Fruit fly (Drosophila melanogaster) whole organism, prepupa: Measurements from ENCODE around the gene Mhc.

Experiments
- CG11294 ChIP-seq: fragments of 200-800 bp; sonication (Bioruptor generic); IDR thresholded peaks from 2 replicates; pipeline ENCODE4 v1.3.6; 2022; ENCODE audit warnings: missing biosample characterization, missing genetic modification characterization
- CG15336 ChIP-seq: fragments of 200-800 bp; sonication (Bioruptor generic); IDR thresholded peaks from 2 replicates; pipeline ENCODE4 v1.3.6; 2022; ENCODE audit warnings: missing biosample characterization, missing genetic modification characterization
- CG16779 ChIP-seq: fragments of 200-800 bp; sonication (Bioruptor generic); optimal IDR thresholded peaks from 3 replicates; lab custom pipeline; 2017; ENCODE audit warnings: missing biosample characterization, mild to moderate bottlenecking, missing genetic modification characterization
- CG3919 ChIP-seq: fragments of 200-800 bp; sonication (Bioruptor generic); optimal IDR thresholded peaks from 3 replicates; lab custom pipeline; 2016; ENCODE audit warnings: missing biosample characterization, missing genetic modification characterization
- CG4318 ChIP-seq: fragments of 200-800 bp; sonication (Bioruptor generic); optimal IDR thresholded peaks from 3 replicates; lab custom pipeline; 2017; ENCODE audit warnings: missing biosample characterization, mild to moderate bottlenecking, missing genetic modification characterization
- CG6163 ChIP-seq: fragments of 200-800 bp; sonication (Bioruptor generic); IDR thresholded peaks from 3 replicates; pipeline ENCODE4 v1.3.6; 2022; ENCODE audit warnings: missing biosample characterization, missing genetic modification characterization
- CG6276 ChIP-seq: fragments of 200-800 bp; sonication (Bioruptor generic); optimal IDR thresholded peaks from 2 replicates; lab custom pipeline; 2017; ENCODE audit warnings: missing biosample characterization, mild to moderate bottlenecking, missing genetic modification characterization
- CG6808 ChIP-seq: fragments of 200-800 bp; sonication (Bioruptor generic); optimal IDR thresholded peaks from 3 replicates; lab custom pipeline; 2017; ENCODE audit warnings: missing biosample characterization, missing genetic modification characterization, mild to moderate bottlenecking, moderate library complexity, missing genetic modification reagents
- CG6854 ChIP-seq: fragments of 200-800 bp; sonication (Bioruptor generic); optimal IDR thresholded peaks from 2 replicates; lab custom pipeline; 2017; ENCODE audit warnings: missing biosample characterization, mild to moderate bottlenecking, missing genetic modification characterization
- CG7368 ChIP-seq: fragments of 200-800 bp; sonication (Bioruptor generic); optimal IDR thresholded peaks from 3 replicates; lab custom pipeline; 2016; ENCODE audit warnings: missing biosample characterization, missing genetic modification characterization
- CG8119 ChIP-seq: fragments of 200-800 bp; sonication (Bioruptor generic); IDR thresholded peaks from 3 replicates; pipeline ENCODE4 v1.3.6; 2022; ENCODE audit warnings: missing biosample characterization, missing genetic modification characterization
- CG8632 ChIP-seq: fragments of 200-800 bp; sonication (Bioruptor generic); optimal IDR thresholded peaks from 3 replicates; lab custom pipeline; 2016; ENCODE audit warnings: missing biosample characterization, missing genetic modification characterization
- CG9139 ChIP-seq: fragments of 200-800 bp; sonication (Bioruptor generic); optimal IDR thresholded peaks from 3 replicates; lab custom pipeline; 2017; ENCODE audit warnings: missing biosample characterization, mild to moderate bottlenecking, missing genetic modification characterization
- Eip75B ChIP-seq: fragments of 200-800 bp; sonication (Bioruptor generic); optimal IDR thresholded peaks from 3 replicates; lab custom pipeline; 2016; ENCODE audit warnings: missing biosample characterization, missing genetic modification characterization
- Eip93F ChIP-seq: fragments of 200-800 bp; sonication (Bioruptor generic); optimal IDR thresholded peaks from 2 replicates; lab custom pipeline; 2016; ENCODE audit warnings: missing biosample characterization, mild to moderate bottlenecking, missing genetic modification characterization
- Ets21C ChIP-seq: fragments of 200-800 bp; sonication (Bioruptor generic); optimal IDR thresholded peaks from 3 replicates; lab custom pipeline; 2016; ENCODE audit warnings: missing biosample characterization, missing genetic modification characterization
- Ets96B ChIP-seq: fragments of 200-800 bp; optimal IDR thresholded peaks from 2 replicates; lab custom pipeline; 2019; ENCODE audit warnings: missing biosample characterization, mild to moderate bottlenecking, missing genetic modification characterization, moderate library complexity
- Gug ChIP-seq: fragments of 200-800 bp; sonication (Bioruptor generic); IDR thresholded peaks from 2 replicates; pipeline ENCODE4 v1.3.6; 2022; ENCODE audit warnings: missing biosample characterization, missing genetic modification characterization
- Lpt ChIP-seq: fragments of 200-800 bp; sonication (Bioruptor generic); optimal IDR thresholded peaks from 3 replicates; lab custom pipeline; 2016; ENCODE audit warnings: missing biosample characterization, missing genetic modification characterization
- Met ChIP-seq: fragments of 200-800 bp; sonication (Bioruptor generic); optimal IDR thresholded peaks from 3 replicates; lab custom pipeline; 2016; ENCODE audit warnings: missing biosample characterization, missing genetic modification characterization
- Sox15 ChIP-seq: fragments of 200-800 bp; sonication (Bioruptor generic); optimal IDR thresholded peaks from 3 replicates; lab custom pipeline; 2016; ENCODE audit warnings: missing biosample characterization, missing genetic modification characterization
- achi ChIP-seq: fragments of 200-800 bp; sonication (Bioruptor generic); optimal IDR thresholded peaks from 3 replicates; lab custom pipeline; 2016; ENCODE audit warnings: missing biosample characterization, missing genetic modification characterization
- acj6 ChIP-seq: fragments of 200-800 bp; sonication (Bioruptor generic); optimal IDR thresholded peaks from 3 replicates; lab custom pipeline; 2016; ENCODE audit warnings: missing biosample characterization, missing genetic modification characterization
- dac ChIP-seq: fragments of 200-800 bp; sonication (Bioruptor generic); optimal IDR thresholded peaks from 2 replicates; lab custom pipeline; 2017; ENCODE audit warnings: missing biosample characterization, mild to moderate bottlenecking, missing genetic modification characterization
- dsx ChIP-seq: fragments of 200-800 bp; optimal IDR thresholded peaks from 3 replicates; lab custom pipeline; 2019; ENCODE audit warnings: missing biosample characterization, mild to moderate bottlenecking, missing genetic modification characterization, moderate library complexity; ENCODE audit not compliant: poor library complexity, severe bottlenecking
- eg ChIP-seq: fragments of 200-800 bp; sonication (Bioruptor generic); IDR thresholded peaks from 3 replicates; pipeline ENCODE4 v1.3.6; 2022; ENCODE audit warnings: missing biosample characterization, missing genetic modification characterization
- fd85E ChIP-seq: fragments of 200-800 bp; sonication (Bioruptor generic); optimal IDR thresholded peaks from 3 replicates; lab custom pipeline; 2016; ENCODE audit warnings: missing biosample characterization, missing genetic modification characterization
- lz ChIP-seq: fragments of 200-800 bp; sonication (Bioruptor generic); optimal IDR thresholded peaks from 3 replicates; lab custom pipeline; 2016; ENCODE audit warnings: missing biosample characterization, missing genetic modification characterization
- salr ChIP-seq, 2 experiments: fragments of 200-800 bp; sonication (Bioruptor generic); optimal IDR thresholded peaks; 3 replicates each; lab custom pipeline; 2016 to 2018; ENCODE audit warnings: missing biosample characterization in 2 of 2, missing genetic modification characterization in 2 of 2, mild to moderate bottlenecking in 1 of 2
- ss ChIP-seq, 2 experiments: fragments of 200-800 bp; sonication (Bioruptor generic); optimal IDR thresholded peaks; 2 replicates in 1 of 2; 3 replicates in 1 of 2; lab custom pipeline; 2017 to 2018; ENCODE audit warnings: mild to moderate bottlenecking in 2 of 2, missing biosample characterization in 2 of 2, missing genetic modification characterization in 2 of 2, moderate library complexity in 1 of 2
- svp ChIP-seq: fragments of 200-800 bp; sonication (Bioruptor generic); peaks from one replicate; lab custom pipeline; 2016; ENCODE audit warnings: missing biosample characterization, missing genetic modification characterization
- topi ChIP-seq: fragments of 200-800 bp; sonication (Bioruptor generic); optimal IDR thresholded peaks from 3 replicates; lab custom pipeline; 2016; ENCODE audit warnings: missing biosample characterization, missing genetic modification characterization

Mhc gene

dm6 chr2L:16747145-16747544 is 19.2 kb upstream of the Mhc start:
- no peak for TF ChIP-seq Ets21C
- no peak for TF ChIP-seq salr (GFP tag; optimal IDR thresholded peaks at IDR 0.05; lab: Kevin White, UChicago)
- TF ChIP-seq CG11294: no peak
- TF ChIP-seq achi (GFP tag; lab: Kevin White, UChicago): no peak

- no peak for TF ChIP-seq CG6854 (GFP tag; lab: Kevin White, UChicago)
- no peak for TF ChIP-seq CG8119
- no peak for TF ChIP-seq dac (GFP tag; lab: Kevin White, UChicago)
- TF ChIP-seq Lpt (GFP tag; lab: Kevin White, UChicago): no peak
- TF ChIP-seq Eip93F (GFP tag; lab: Kevin White, UChicago): no peak
- TF ChIP-seq CG7368 (GFP tag; lab: Kevin White, UChicago): no peak
- TF ChIP-seq acj6: no peak
- TF ChIP-seq topi (GFP tag; lab: Kevin White, UChicago): no peak
- TF ChIP-seq CG6808 (GFP tag; lab: Kevin White, UChicago): no peak
- TF ChIP-seq CG11294: no peak
- TF ChIP-seq, all 60 proteins: peak for 0
Observed at dm6 chr2L:16752340-16752739, 14.0 kb upstream of the Mhc start.

dm6 chr2L:16754074-16754473 is 12.3 kb upstream of the Mhc start, which contains the start of gene yellow-b:
TSS of gene yellow-b (plus strand) at chr2L:16754336.
- TF ChIP-seq CG8632 (GFP tag; lab: Kevin White, UChicago): no peak
- TF ChIP-seq fd85E (GFP tag; lab: Kevin White, UChicago): no peak
- TF ChIP-seq CG4318 (GFP tag; lab: Kevin White, UChicago): no peak
- TF ChIP-seq CG15336 (GFP tag; lab: Robert Waterston, UW): peak; percentile 28; the same call in 1 of the 2 replicates
- TF ChIP-seq Ets96B (tag; lab: Kevin White, UChicago): no peak

dm6 chr2L:16760504-16761417 is 5.6 kb upstream of the Mhc start, which contains the start of gene ppk17:
TSS of gene ppk17 (minus strand) at chr2L:16760554.
- no peak for TF ChIP-seq Ets21C
- no peak for TF ChIP-seq dsx
- no peak for TF ChIP-seq Sox15 (GFP tag; lab: Kevin White, UChicago)
- TF ChIP-seq Gug: 0 out of 2 replicates have a peak, but pooled peaks have one; percentile 19
- TF ChIP-seq eg (GFP tag; lab: Robert Waterston, UW): peak; percentile 75; the same call in 2 of the 3 replicates
- peak; percentile 55 for TF ChIP-seq CG8119
- TF ChIP-seq CG15336 (GFP tag; lab: Robert Waterston, UW): peak; percentile 58
- TF ChIP-seq CG9139 (GFP tag; lab: Kevin White, UChicago): no peak
- no peak for TF ChIP-seq svp (GFP tag; lab: Kevin White, UChicago)
- no peak for TF ChIP-seq Eip93F (GFP tag; lab: Kevin White, UChicago)
- no peak for TF ChIP-seq lz
- peak; percentile 56 for TF ChIP-seq CG6276 (GFP tag; lab: Kevin White, UChicago)
- peak; percentile 48; the same call in 1 of the 3 replicates for TF ChIP-seq CG6163 (GFP tag; lab: Robert Waterston, UW)

- TF ChIP-seq eg (GFP tag; lab: Robert Waterston, UW): 0 out of 3 replicates have a peak, but pooled peaks have one; percentile 12
- no peak for TF ChIP-seq Met (GFP tag; lab: Kevin White, UChicago)
- TF ChIP-seq svp (GFP tag; lab: Kevin White, UChicago): peak; percentile 49
Observed at dm6 chr2L:16761891-16762290, 4.5 kb upstream of the Mhc start.

- TF ChIP-seq Eip75B (GFP tag; lab: Kevin White, UChicago) (no peak), ss (GFP tag; optimal IDR thresholded peaks at IDR 0.05; lab: Kevin White, UChicago) (no peak), CG16779 (no peak), Sox15 (GFP tag; lab: Kevin White, UChicago) (no peak), CG3919 (GFP tag; lab: Kevin White, UChicago) (no peak)
Observed at dm6 chr2L:16764480-16764879, 1.9 kb upstream of the Mhc start.
